Fruit fly (Drosophila melanogaster) whole organism, adult: ENCODE measurements around the gene CG43638.

Source experiments
- CG11617 ChIP-seq: fragments of 200-800 bp; sonication (Bioruptor generic); optimal IDR thresholded peaks from 2 replicates; lab custom pipeline; 2017; ENCODE audit warnings: mild to moderate bottlenecking, missing biosample characterization, missing genetic modification reagents, missing genetic modification characterization
- CG12768 ChIP-seq: fragments of 200-800 bp; sonication (Bioruptor generic); optimal IDR thresholded peaks from 2 replicates; lab custom pipeline; 2017; ENCODE audit warnings: missing biosample characterization, missing genetic modification characterization, mild to moderate bottlenecking, moderate library complexity, missing genetic modification reagents
- CG14711 ChIP-seq: fragments of 200-800 bp; sonication (Bioruptor generic); optimal IDR thresholded peaks from 2 replicates; lab custom pipeline; 2018; ENCODE audit warnings: missing biosample characterization, mild to moderate bottlenecking, missing genetic modification characterization, moderate library complexity
- CG1620 ChIP-seq: fragments of 200-800 bp; sonication (Bioruptor generic); optimal IDR thresholded peaks from 2 replicates; lab custom pipeline; 2016; ENCODE audit warnings: missing biosample characterization, missing genetic modification characterization
- CG33017 ChIP-seq: fragments of 200-800 bp; sonication (Bioruptor generic); optimal IDR thresholded peaks from 2 replicates; lab custom pipeline; 2018; ENCODE audit warnings: missing biosample characterization, mild to moderate bottlenecking, missing genetic modification characterization, moderate library complexity
- CG5204 ChIP-seq: fragments of 200-800 bp; sonication (Bioruptor generic); optimal IDR thresholded peaks from 2 replicates; lab custom pipeline; 2016; ENCODE audit warnings: missing biosample characterization, missing genetic modification characterization
- CG7045 ChIP-seq: fragments of 200-800 bp; sonication (Bioruptor generic); optimal IDR thresholded peaks from 2 replicates; lab custom pipeline; 2017; ENCODE audit warnings: missing biosample characterization, mild to moderate bottlenecking, missing genetic modification characterization
- CG7101 ChIP-seq: fragments of 200-800 bp; sonication (Bioruptor generic); optimal IDR thresholded peaks from 2 replicates; lab custom pipeline; 2018; ENCODE audit warnings: missing biosample characterization, mild to moderate bottlenecking, missing genetic modification characterization, moderate library complexity
- Clk ChIP-seq: fragments of 200-800 bp; sonication (Bioruptor generic); optimal IDR thresholded peaks from 2 replicates; lab custom pipeline; 2017; ENCODE audit warnings: missing biosample characterization, missing genetic modification characterization
- Crg-1 ChIP-seq: fragments of 200-800 bp; sonication (Bioruptor generic); optimal IDR thresholded peaks from 2 replicates; lab custom pipeline; 2016; ENCODE audit warnings: missing biosample characterization, missing genetic modification characterization
- Hr96 ChIP-seq: fragments of 200-800 bp; sonication (Bioruptor generic); optimal IDR thresholded peaks from 2 replicates; lab custom pipeline; 2016; ENCODE audit warnings: missing biosample characterization, missing genetic modification characterization
- Mnt ChIP-seq: fragments of 200-800 bp; sonication (Bioruptor generic); optimal IDR thresholded peaks from 2 replicates; lab custom pipeline; 2016; ENCODE audit warnings: missing biosample characterization, mild to moderate bottlenecking, missing genetic modification characterization
- bab1 ChIP-seq: fragments of 200-800 bp; sonication (Bioruptor generic); optimal IDR thresholded peaks from 3 replicates; lab custom pipeline; 2019; ENCODE audit warnings: missing biosample characterization, mild to moderate bottlenecking, missing genetic modification characterization, moderate library complexity
- cic ChIP-seq: fragments of 200-800 bp; sonication (Bioruptor generic); optimal IDR thresholded peaks from 2 replicates; lab custom pipeline; 2017; ENCODE audit warnings: missing biosample characterization, mild to moderate bottlenecking, missing genetic modification characterization, moderate library complexity
- cnc ChIP-seq, 2 experiments: fragments of >200 bp; optimal IDR thresholded peaks; 2 replicates each; lab custom pipeline; 2017
- kay ChIP-seq: fragments of 200-800 bp; sonication (Bioruptor generic); peaks from one replicate; lab custom pipeline; 2016; ENCODE audit warnings: missing biosample characterization, missing genetic modification characterization, borderline replicate concordance
- ovo ChIP-seq: fragments of 200-800 bp; sonication (Bioruptor generic); optimal IDR thresholded peaks from 2 replicates; lab custom pipeline; 2016; ENCODE audit warnings: missing biosample characterization, missing genetic modification characterization
- pad ChIP-seq: fragments of 200-800 bp; sonication (Bioruptor generic); optimal IDR thresholded peaks from 3 replicates; lab custom pipeline; 2017; ENCODE audit warnings: missing biosample characterization, missing genetic modification characterization, mild to moderate bottlenecking, moderate library complexity, missing genetic modification reagents
- tj ChIP-seq: fragments of 200-800 bp; sonication (Bioruptor generic); optimal IDR thresholded peaks from 3 replicates; lab custom pipeline; 2017; ENCODE audit warnings: missing biosample characterization, mild to moderate bottlenecking, missing genetic modification characterization, moderate library complexity
- toe ChIP-seq: fragments of 200-800 bp; sonication (Bioruptor generic); optimal IDR thresholded peaks from 2 replicates; lab custom pipeline; 2016; ENCODE audit warnings: missing biosample characterization, missing genetic modification characterization

Gene CG43638

dm6 chr3L:12066699-12067287 lies 22.4 kb downstream of the CG43638 start:
- TF ChIP-seq CG5204 (GFP tag; lab: Kevin White, UChicago), result no peak
- TF ChIP-seq kay (GFP tag; lab: Kevin White, UChicago), result peak; percentile 35

- TF ChIP-seq kay (GFP tag; lab: Kevin White, UChicago) (no peak), cic (no peak), CG1620 (GFP tag; lab: Kevin White, UChicago) (no peak), ovo (GFP tag; lab: Kevin White, UChicago) (no peak), Clk (GFP tag; lab: Kevin White, UChicago) (no peak)
These were observed 28.0 kb downstream of the CG43638 start for dm6 chr3L:12072388-12072787.

- TF ChIP-seq toe (GFP tag; lab: Kevin White, UChicago), result no peak
- TF ChIP-seq CG12768 (GFP tag; lab: Kevin White, UChicago), result no peak
- no peak for TF ChIP-seq Crg-1 (GFP tag; lab: Kevin White, UChicago)
- no peak for TF ChIP-seq pad (GFP tag; lab: Kevin White, UChicago)
- TF ChIP-seq Hr96 (GFP tag; lab: Kevin White, UChicago), result no peak
- TF ChIP-seq Clk (GFP tag; lab: Kevin White, UChicago), result no peak
- TF ChIP-seq cnc (optimal IDR thresholded peaks at IDR 0.05; lab: Kevin White, UChicago), result no peak
- TF ChIP-seq tj (GFP tag; lab: Kevin White, UChicago), result no peak
- TF ChIP-seq CG14711 (tag; lab: Kevin White, UChicago), result no peak
- TF ChIP-seq CG5204 (GFP tag; lab: Kevin White, UChicago), result no peak
- no peak for TF ChIP-seq CG1620 (GFP tag; lab: Kevin White, UChicago)
- no peak for TF ChIP-seq kay (GFP tag; lab: Kevin White, UChicago)
- TF ChIP-seq bab1 (GFP tag; lab: Kevin White, UChicago), result no peak
- TF ChIP-seq ovo (GFP tag; lab: Kevin White, UChicago), result no peak
These were observed 28.7 kb downstream of the CG43638 start for dm6 chr3L:12073076-12073475.

dm6 chr3L:12073861-12074633 lies 29.7 kb downstream of the CG43638 start:
- TF ChIP-seq CG7045, result peak; percentile 45
- peak; percentile 5 for TF ChIP-seq bab1 (GFP tag; lab: Kevin White, UChicago)
- TF ChIP-seq CG7101, result peak; percentile 45
- peak; percentile 20 for TF ChIP-seq CG14711 (tag; lab: Kevin White, UChicago)
- peak; percentile 1 for TF ChIP-seq Mnt (GFP tag; lab: Kevin White, UChicago)
- peak; percentile 77 for TF ChIP-seq CG12768 (GFP tag; lab: Kevin White, UChicago)
- peak; percentile 12 for TF ChIP-seq pad (GFP tag; lab: Kevin White, UChicago)
- TF ChIP-seq cnc (optimal IDR thresholded peaks at IDR 0.05; lab: Kevin White, UChicago), result no peak
- peak; percentile 51 for TF ChIP-seq tj (GFP tag; lab: Kevin White, UChicago)
- no peak for TF ChIP-seq Clk (GFP tag; lab: Kevin White, UChicago)
- no peak for TF ChIP-seq Crg-1 (GFP tag; lab: Kevin White, UChicago)
- TF ChIP-seq toe (GFP tag; lab: Kevin White, UChicago), result no peak
- peak; percentile 30 for TF ChIP-seq CG33017 (tag; lab: Kevin White, UChicago)
- peak; percentile 36 for TF ChIP-seq kay (GFP tag; lab: Kevin White, UChicago)
- peak; percentile 55 for TF ChIP-seq cic

- TF ChIP-seq CG1620 (GFP tag; lab: Kevin White, UChicago), result peak; percentile 17
- TF ChIP-seq pad (GFP tag; lab: Kevin White, UChicago), result no peak
- no peak for TF ChIP-seq CG7101
- TF ChIP-seq tj (GFP tag; lab: Kevin White, UChicago), result peak; percentile 95
- TF ChIP-seq CG12768 (GFP tag; lab: Kevin White, UChicago), result peak; percentile 5
- TF ChIP-seq cnc (optimal IDR thresholded peaks at IDR 0.05; lab: Kevin White, UChicago), result no peak
- TF ChIP-seq CG7045, result peak; percentile 38
- TF ChIP-seq cic, result no peak
- TF ChIP-seq kay (GFP tag; lab: Kevin White, UChicago), result no peak
- no peak for TF ChIP-seq CG33017 (tag; lab: Kevin White, UChicago)
- TF ChIP-seq Mnt (GFP tag; lab: Kevin White, UChicago), result no peak
- TF ChIP-seq Crg-1 (GFP tag; lab: Kevin White, UChicago), result no peak
- peak; percentile 59 for TF ChIP-seq toe (GFP tag; lab: Kevin White, UChicago)
- no peak for TF ChIP-seq CG5204 (GFP tag; lab: Kevin White, UChicago)
- TF ChIP-seq Clk (GFP tag; lab: Kevin White, UChicago), result no peak
- peak; percentile 69 for TF ChIP-seq bab1 (GFP tag; lab: Kevin White, UChicago)
- TF ChIP-seq CG11617 (GFP tag; lab: Kevin White, UChicago), result no peak
- TF ChIP-seq CG14711 (tag; lab: Kevin White, UChicago), result no peak
- no peak for TF ChIP-seq ovo (GFP tag; lab: Kevin White, UChicago)
- TF ChIP-seq Hr96 (GFP tag; lab: Kevin White, UChicago), result no peak
These were observed 30.6 kb downstream of the CG43638 start for dm6 chr3L:12074952-12075351.

- TF ChIP-seq Crg-1 (GFP tag; lab: Kevin White, UChicago) (no peak), ovo (GFP tag; lab: Kevin White, UChicago) (no peak)
These were observed 31.9 kb downstream of the CG43638 start for dm6 chr3L:12076312-12076711.
